1 fruit fly cellular context compared by ENCODE assay signal in the genomic region with DNA sequence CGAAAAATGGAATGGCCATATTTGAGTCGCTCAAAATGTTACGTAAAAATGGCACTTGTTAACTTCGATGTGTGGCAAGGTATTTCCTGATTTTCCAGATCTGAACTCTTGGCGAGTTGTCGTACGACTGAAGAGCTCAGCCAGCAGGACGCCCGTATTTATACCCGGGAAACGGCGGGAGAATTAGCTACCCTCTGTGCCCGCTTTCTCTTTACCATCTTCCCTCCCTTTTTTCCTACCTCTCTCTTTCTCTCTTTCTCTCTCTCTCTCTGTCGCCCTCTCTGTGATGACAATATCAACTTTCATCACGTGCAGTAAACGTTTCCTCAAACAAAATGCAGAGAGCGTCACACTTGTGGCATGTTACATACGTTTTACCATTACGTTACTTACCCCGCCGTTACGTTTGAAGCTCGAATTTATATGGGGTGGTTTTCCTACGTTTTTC.
TF ChIP-seq lines count a peak whose summit lies in the region.

skl (minus strand) TSS at position 134 of the 448 bp plus-strand sequence.

TF ChIP-seq in whole organism, embryonic, 481 proteins besides CTCF, POLR2A, EP300 and RAD21 (continued from another document):
- TF ChIP-seq Trl (optimal IDR thresholded peaks at IDR 0.05; lab: Kevin White, UChicago), result peak; percentile 75 to 95
- TF ChIP-seq Trl (GFP tag; optimal IDR thresholded peaks at IDR 0.05; lab: Kevin White, UChicago), result peak; percentile 31
- no peak for TF ChIP-seq z (GFP tag; IDR thresholded peaks at IDR 0.05; lab: Robert Waterston, UW)
- TF ChIP-seq CG42726 (GFP tag; IDR thresholded peaks at IDR 0.05; lab: Robert Waterston, UW; ENCODE audit: partially characterized antibody), result no peak
- no peak for TF ChIP-seq mirr (GFP tag; optimal IDR thresholded peaks at IDR 0.05; lab: Kevin White, UChicago)
- no peak for TF ChIP-seq Hr51 (GFP tag; optimal IDR thresholded peaks at IDR 0.05; lab: Kevin White, UChicago)
- no peak for TF ChIP-seq Stat92E (GFP tag; optimal IDR thresholded peaks at IDR 0.05; lab: Kevin White, UChicago)
- no peak for TF ChIP-seq da (GFP tag; optimal IDR thresholded peaks at IDR 0.05; lab: Kevin White, UChicago)
- TF ChIP-seq CG10147 (GFP tag; optimal IDR thresholded peaks at IDR 0.05; lab: Kevin White, UChicago), result no peak
- TF ChIP-seq Hr3 (GFP tag; optimal IDR thresholded peaks at IDR 0.05; lab: Kevin White, UChicago), result no peak
- TF ChIP-seq HLHmδ (GFP tag; optimal IDR thresholded peaks at IDR 0.05; lab: Kevin White, UChicago), result peak; percentile 36
- no peak for TF ChIP-seq grau (tag; optimal IDR thresholded peaks at IDR 0.05; lab: Kevin White, UChicago)
- TF ChIP-seq CG18599 (GFP tag; optimal IDR thresholded peaks at IDR 0.05; lab: Kevin White, UChicago), result no peak
- no peak for TF ChIP-seq mld (GFP tag; IDR thresholded peaks at IDR 0.05; lab: Robert Waterston, UW; ENCODE audit: partially characterized antibody)
- TF ChIP-seq Kr (GFP tag; optimal IDR thresholded peaks at IDR 0.05; lab: Kevin White, UChicago), result peak; percentile 41
- TF ChIP-seq insv (GFP tag; optimal IDR thresholded peaks at IDR 0.05; lab: Kevin White, UChicago), result peak in 1 of 2 experiments; percentile 20
- no peak for TF ChIP-seq ttk (GFP tag; IDR thresholded peaks at IDR 0.05; lab: Robert Waterston, UW)
- TF ChIP-seq Tbp (GFP tag; optimal IDR thresholded peaks at IDR 0.05; lab: Kevin White, UChicago), result peak; percentile 94
- no peak for TF ChIP-seq Sry-δ (GFP tag; optimal IDR thresholded peaks at IDR 0.05; lab: Kevin White, UChicago)
- TF ChIP-seq sens (GFP tag; lab: Kevin White, UChicago), result peak; percentile 61
- 0 out of 3 replicates have a peak, but pooled peaks have one; percentile 8 for TF ChIP-seq CG7963 (GFP tag; IDR thresholded peaks at IDR 0.05; lab: Robert Waterston, UW; ENCODE audit: partially characterized antibody)
- peak; percentile 98 for TF ChIP-seq CG9437 (GFP tag; optimal IDR thresholded peaks at IDR 0.05; lab: Kevin White, UChicago)
- no peak for TF ChIP-seq kah (GFP tag; optimal IDR thresholded peaks at IDR 0.05; lab: Kevin White, UChicago)
- no peak for TF ChIP-seq CG12071 (GFP tag; optimal IDR thresholded peaks at IDR 0.05; lab: Kevin White, UChicago)
- TF ChIP-seq CG11696 (GFP tag; IDR thresholded peaks at IDR 0.05; lab: Robert Waterston, UW), result no peak
- no peak for TF ChIP-seq Doc2 (GFP tag; IDR thresholded peaks at IDR 0.05; lab: Robert Waterston, UW)
- TF ChIP-seq CG2712 (tag; optimal IDR thresholded peaks at IDR 0.05; lab: Kevin White, UChicago), result peak; percentile 17
- no peak for TF ChIP-seq MESR4 (GFP tag; optimal IDR thresholded peaks at IDR 0.05; lab: Kevin White, UChicago)
- no peak for TF ChIP-seq Myb (GFP tag; optimal IDR thresholded peaks at IDR 0.05; lab: Kevin White, UChicago)
- no peak for TF ChIP-seq slp2 (GFP tag; optimal IDR thresholded peaks at IDR 0.05; lab: Kevin White, UChicago)
- no peak for TF ChIP-seq CG6854 (GFP tag; optimal IDR thresholded peaks at IDR 0.05; lab: Kevin White, UChicago)
- peak; percentile 67 for TF ChIP-seq cwo (GFP tag; optimal IDR thresholded peaks at IDR 0.05; lab: Kevin White, UChicago)
- no peak for TF ChIP-seq vnd (GFP tag; IDR thresholded peaks at IDR 0.05; lab: Robert Waterston, UW; ENCODE audit: partially characterized antibody)
- TF ChIP-seq CG8359 (GFP tag; optimal IDR thresholded peaks at IDR 0.05; lab: Kevin White, UChicago; ENCODE audit: borderline replicate concordance), result no peak
- TF ChIP-seq croc (GFP tag; conservative IDR thresholded peaks at IDR 0.05; lab: Robert Waterston, UW), result no peak
- TF ChIP-seq ftz-f1 (GFP tag; optimal IDR thresholded peaks at IDR 0.05; lab: Kevin White, UChicago), result no peak
- TF ChIP-seq CG34422 (GFP tag; IDR thresholded peaks at IDR 0.05; lab: Robert Waterston, UW), result no peak
- TF ChIP-seq lbe (GFP tag; optimal IDR thresholded peaks at IDR 0.05; lab: Kevin White, UChicago), result no peak
- no peak for TF ChIP-seq CG15696 (tag; optimal IDR thresholded peaks at IDR 0.05; lab: Kevin White, UChicago)
- 0 out of 2 replicates have a peak, but pooled peaks have one; percentile 30 for TF ChIP-seq CG4360 (GFP tag; IDR thresholded peaks at IDR 0.05; lab: Robert Waterston, UW)
- peak; percentile 17 for TF ChIP-seq zen (tag; optimal IDR thresholded peaks at IDR 0.05; lab: Kevin White, UChicago)
- no peak for TF ChIP-seq CG10565 (GFP tag; optimal IDR thresholded peaks at IDR 0.05; lab: Kevin White, UChicago)
- TF ChIP-seq Mrtf (GFP tag; IDR thresholded peaks at IDR 0.05; lab: Robert Waterston, UW), result no peak
- TF ChIP-seq stwl (tag; optimal IDR thresholded peaks at IDR 0.05; lab: Kevin White, UChicago), result peak; percentile 52
- TF ChIP-seq Dref (GFP tag; IDR thresholded peaks at IDR 0.05; lab: Robert Waterston, UW), result no peak
- no peak for TF ChIP-seq CG11456 (GFP tag; IDR thresholded peaks at IDR 0.05; lab: Robert Waterston, UW)
- TF ChIP-seq phol (tag; optimal IDR thresholded peaks at IDR 0.05; lab: Kevin White, UChicago), result no peak
- no peak for TF ChIP-seq Ada2b (GFP tag; IDR thresholded peaks at IDR 0.05; lab: Robert Waterston, UW)
- TF ChIP-seq org-1 (GFP tag; optimal IDR thresholded peaks at IDR 0.05; lab: Kevin White, UChicago), result no peak
- TF ChIP-seq scrt (GFP tag; optimal IDR thresholded peaks at IDR 0.05; lab: Kevin White, UChicago), result peak; percentile 90
- TF ChIP-seq Spps (tag; optimal IDR thresholded peaks at IDR 0.05; lab: Kevin White, UChicago), result no peak
- no peak for TF ChIP-seq CG13296 (GFP tag; optimal IDR thresholded peaks at IDR 0.05; lab: Kevin White, UChicago)
- no peak for TF ChIP-seq fd102C (GFP tag; optimal IDR thresholded peaks at IDR 0.05; lab: Kevin White, UChicago)
- no peak for TF ChIP-seq ato (GFP tag; IDR thresholded peaks at IDR 0.05; lab: Robert Waterston, UW; ENCODE audit: partially characterized antibody)
- TF ChIP-seq mam (GFP tag; optimal IDR thresholded peaks at IDR 0.05; lab: Kevin White, UChicago), result no peak
- TF ChIP-seq cad (GFP tag; optimal IDR thresholded peaks at IDR 0.05; lab: Kevin White, UChicago), result no peak
- no peak for TF ChIP-seq Fer1 (GFP tag; optimal IDR thresholded peaks at IDR 0.05; lab: Kevin White, UChicago)
- TF ChIP-seq CG8924 (tag; optimal IDR thresholded peaks at IDR 0.05; lab: Kevin White, UChicago), result peak; percentile 25
- peak; percentile 38 for TF ChIP-seq gsb-n (tag; optimal IDR thresholded peaks at IDR 0.05; lab: Kevin White, UChicago)
- TF ChIP-seq Sox100B (GFP tag; optimal IDR thresholded peaks at IDR 0.05; lab: Kevin White, UChicago), result no peak
- TF ChIP-seq gce (GFP tag; IDR thresholded peaks at IDR 0.05; lab: Robert Waterston, UW), result no peak
- TF ChIP-seq CG18476 (GFP tag; optimal IDR thresholded peaks at IDR 0.05; lab: Kevin White, UChicago), result no peak
- TF ChIP-seq Camta (GFP tag; optimal IDR thresholded peaks at IDR 0.05; lab: Kevin White, UChicago), result no peak
- no peak for TF ChIP-seq CG10462 (GFP tag; optimal IDR thresholded peaks at IDR 0.05; lab: Kevin White, UChicago)
- TF ChIP-seq Xbp1 (GFP tag; optimal IDR thresholded peaks at IDR 0.05; lab: Kevin White, UChicago), result no peak
- TF ChIP-seq nmo (GFP tag; optimal IDR thresholded peaks at IDR 0.05; lab: Kevin White, UChicago), result no peak
- no peak for TF ChIP-seq Six4 (GFP tag; optimal IDR thresholded peaks at IDR 0.05; lab: Kevin White, UChicago)
- TF ChIP-seq D19B (GFP tag; optimal IDR thresholded peaks at IDR 0.05; lab: Kevin White, UChicago), result no peak
- no peak for TF ChIP-seq bsh (GFP tag; optimal IDR thresholded peaks at IDR 0.05; lab: Kevin White, UChicago)
- TF ChIP-seq amos (GFP tag; IDR thresholded peaks at IDR 0.05; lab: Robert Waterston, UW; ENCODE audit: partially characterized antibody), result 0 out of 2 replicates have a peak, but pooled peaks have one; percentile 17
- TF ChIP-seq CG31388 (GFP tag; optimal IDR thresholded peaks at IDR 0.05; lab: Kevin White, UChicago), result no peak
- peak; percentile 62; the same call in 1 of the 2 replicates for TF ChIP-seq chm (GFP tag; IDR thresholded peaks at IDR 0.05; lab: Robert Waterston, UW)
- no peak for TF ChIP-seq lab (GFP tag; optimal IDR thresholded peaks at IDR 0.05; lab: Kevin White, UChicago)
- TF ChIP-seq Ptx1 (GFP tag; IDR thresholded peaks at IDR 0.05; lab: Robert Waterston, UW), result no peak
- TF ChIP-seq wdn (GFP tag; IDR thresholded peaks at IDR 0.05; lab: Robert Waterston, UW), result no peak
- TF ChIP-seq Nf-YC (tag; optimal IDR thresholded peaks at IDR 0.05; lab: Kevin White, UChicago), result peak; percentile 80
- no peak for TF ChIP-seq Oaz (GFP tag; IDR thresholded peaks at IDR 0.05; lab: Robert Waterston, UW)
- TF ChIP-seq klu (GFP tag; IDR thresholded peaks at IDR 0.05; lab: Robert Waterston, UW), result no peak
- peak; percentile 83 for TF ChIP-seq CG1832 (GFP tag; optimal IDR thresholded peaks at IDR 0.05; lab: Kevin White, UChicago)
- TF ChIP-seq CG3407 (GFP tag; optimal IDR thresholded peaks at IDR 0.05; lab: Kevin White, UChicago), result no peak
- TF ChIP-seq pros (GFP tag; optimal IDR thresholded peaks at IDR 0.05; lab: Kevin White, UChicago), result peak; percentile 56
- no peak for TF ChIP-seq TFAM (GFP tag; optimal IDR thresholded peaks at IDR 0.05; lab: Kevin White, UChicago)
- peak; percentile 96 for TF ChIP-seq Jarid2 (GFP tag; optimal IDR thresholded peaks at IDR 0.05; lab: Kevin White, UChicago)
- peak; percentile 7 for TF ChIP-seq twi (tag; optimal IDR thresholded peaks at IDR 0.05; lab: Kevin White, UChicago)
- TF ChIP-seq kay (GFP tag; optimal IDR thresholded peaks at IDR 0.05; lab: Kevin White, UChicago), result no peak
- no peak for TF ChIP-seq run (tag; optimal IDR thresholded peaks at IDR 0.05; lab: Kevin White, UChicago)
- peak in 1 of 2 experiments; percentile 7 for TF ChIP-seq chif (GFP tag; optimal IDR thresholded peaks at IDR 0.05; lab: Kevin White, UChicago)
- no peak for TF ChIP-seq CG16779 (GFP tag; IDR thresholded peaks at IDR 0.05; lab: Robert Waterston, UW)
- no peak for TF ChIP-seq CG5180 (GFP tag; optimal IDR thresholded peaks at IDR 0.05; lab: Kevin White, UChicago)
- TF ChIP-seq otp (GFP tag; IDR thresholded peaks at IDR 0.05; lab: Robert Waterston, UW), result no peak
- TF ChIP-seq CG17912 (GFP tag; optimal IDR thresholded peaks at IDR 0.05; lab: Kevin White, UChicago), result no peak
- TF ChIP-seq Deaf1 (tag; optimal IDR thresholded peaks at IDR 0.05; lab: Kevin White, UChicago), result peak; percentile 40
- 0 out of 3 replicates have a peak, but pooled peaks have one; percentile 52 for TF ChIP-seq CG2199 (GFP tag; IDR thresholded peaks at IDR 0.05; lab: Robert Waterston, UW)
- no peak for TF ChIP-seq en (GFP tag; optimal IDR thresholded peaks at IDR 0.05; lab: Kevin White, UChicago)
- peak; percentile 81 for TF ChIP-seq Nf-YB (GFP tag; optimal IDR thresholded peaks at IDR 0.05; lab: Kevin White, UChicago)
- no peak for TF ChIP-seq CG6683 (GFP tag; optimal IDR thresholded peaks at IDR 0.05; lab: Kevin White, UChicago)
